Fruit fly (Drosophila melanogaster): Measurements from ENCODE around the gene indra.
A peak's percentile ranks its signal among the peaks of the same experiment; 100 is the strongest.

indra gene

dm6 chr3L:1352065-1352464, 9.9 kb upstream of the indra start (continued):
- no peak for TF ChIP-seq CG10631 (GFP tag; optimal IDR thresholded peaks at IDR 0.05)
- TF ChIP-seq CG6276 (GFP tag; optimal IDR thresholded peaks at IDR 0.05), result no peak
- TF ChIP-seq esn (GFP tag; optimal IDR thresholded peaks at IDR 0.05), result peak; percentile 49
- no peak for TF ChIP-seq fd59A (GFP tag; optimal IDR thresholded peaks at IDR 0.05)
- peak; percentile 24 for TF ChIP-seq OdsH (GFP tag; optimal IDR thresholded peaks at IDR 0.05)
- peak; percentile 83 for TF ChIP-seq Eip78C (GFP tag)
- no peak for TF ChIP-seq Blimp-1 (GFP tag; optimal IDR thresholded peaks at IDR 0.05)
- TF ChIP-seq Sox15 (GFP tag; optimal IDR thresholded peaks at IDR 0.05), result no peak
- TF ChIP-seq Gug (GFP tag; IDR thresholded peaks at IDR 0.05), result no peak
- TF ChIP-seq CG34406 (GFP tag; optimal IDR thresholded peaks at IDR 0.05), result no peak
- TF ChIP-seq CG31627 (GFP tag; optimal IDR thresholded peaks at IDR 0.05), result peak; percentile 43
- no peak for TF ChIP-seq CG32006 (GFP tag; optimal IDR thresholded peaks at IDR 0.05)
- no peak for TF ChIP-seq CG6163 (GFP tag; IDR thresholded peaks at IDR 0.05)
- TF ChIP-seq Ets21C (GFP tag; optimal IDR thresholded peaks at IDR 0.05), result no peak
- TF ChIP-seq CG6854 (GFP tag; optimal IDR thresholded peaks at IDR 0.05), result no peak
- no peak for TF ChIP-seq CG8632 (GFP tag; optimal IDR thresholded peaks at IDR 0.05)
- TF ChIP-seq topi (GFP tag; optimal IDR thresholded peaks at IDR 0.05), result peak; percentile 36

- no peak for TF ChIP-seq CG3919 (GFP tag; optimal IDR thresholded peaks at IDR 0.05)
- no peak for TF ChIP-seq CG6808 (GFP tag; optimal IDR thresholded peaks at IDR 0.05)
Measured at dm6 chr3L:1350924-1351215, 8.7 kb upstream of the indra start, which contains the start of gene CG9166. Gene CG9166 (plus strand): TSS chr3L:1351116.

dm6 chr3L:1349942-1350923, 8.0 kb upstream of the indra start:
- TF ChIP-seq CG6808 (GFP tag; optimal IDR thresholded peaks at IDR 0.05) (no peak), CG11762 (GFP tag; optimal IDR thresholded peaks at IDR 0.05; ENCODE audit: insufficient read depth) (peak; percentile 5), CG11294 (GFP tag; IDR thresholded peaks at IDR 0.05) (no peak), Gug (GFP tag; IDR thresholded peaks at IDR 0.05) (no peak), cyc (GFP tag; optimal IDR thresholded peaks at IDR 0.05) (peak; percentile 40), CG10631 (GFP tag; optimal IDR thresholded peaks at IDR 0.05) (peak; percentile 51), CG4318 (GFP tag; optimal IDR thresholded peaks at IDR 0.05) (no peak), svp (GFP tag) (peak; percentile 73), eg (GFP tag; IDR thresholded peaks at IDR 0.05) (peak; percentile 38; the same call in 1 of the 3 replicates), CG11902 (GFP tag; optimal IDR thresholded peaks at IDR 0.05) (no peak), net (GFP tag; optimal IDR thresholded peaks at IDR 0.05) (peak; percentile 0), CG6854 (GFP tag; optimal IDR thresholded peaks at IDR 0.05) (no peak), CG7368 (GFP tag; optimal IDR thresholded peaks at IDR 0.05) (no peak), CG3919 (GFP tag; optimal IDR thresholded peaks at IDR 0.05) (peak; percentile 34), salr (GFP tag; optimal IDR thresholded peaks at IDR 0.05) (no peak), achi (GFP tag; optimal IDR thresholded peaks at IDR 0.05) (peak; percentile 27), CG3032 (tag; optimal IDR thresholded peaks at IDR 0.05) (peak; percentile 28), CG1621 (tag; optimal IDR thresholded peaks at IDR 0.05) (no peak), dsx (GFP tag; optimal IDR thresholded peaks at IDR 0.05; ENCODE audit: poor library complexity, severe bottlenecking) (no peak), Lpt (GFP tag; optimal IDR thresholded peaks at IDR 0.05) (no peak), Ets96B (tag; optimal IDR thresholded peaks at IDR 0.05) (peak; percentile 32), Blimp-1 (GFP tag; optimal IDR thresholded peaks at IDR 0.05) (no peak), Hr38 (GFP tag; optimal IDR thresholded peaks at IDR 0.05) (no peak), Sox15 (GFP tag; optimal IDR thresholded peaks at IDR 0.05) (peak; percentile 2), CG16779 (tag; optimal IDR thresholded peaks at IDR 0.05) (no peak), CG8319 (GFP tag; optimal IDR thresholded peaks at IDR 0.05) (peak; percentile 5), CG34406 (GFP tag; optimal IDR thresholded peaks at IDR 0.05) (peak; percentile 25), CG6792 (GFP tag; optimal IDR thresholded peaks at IDR 0.05) (peak; percentile 34), CG6276 (GFP tag; optimal IDR thresholded peaks at IDR 0.05) (no peak), topi (GFP tag; optimal IDR thresholded peaks at IDR 0.05) (no peak), Hr39 (GFP tag; optimal IDR thresholded peaks at IDR 0.05) (peak; percentile 47), dac (GFP tag; optimal IDR thresholded peaks at IDR 0.05) (no peak), Sox102F (GFP tag; optimal IDR thresholded peaks at IDR 0.05) (peak; percentile 30), Eip93F (GFP tag; optimal IDR thresholded peaks at IDR 0.05) (peak; percentile 11), CG8119 (GFP tag; IDR thresholded peaks at IDR 0.05) (no peak; the same call in 2 of the 3 replicates), spab (GFP tag; optimal IDR thresholded peaks at IDR 0.05) (no peak), fd59A (GFP tag; optimal IDR thresholded peaks at IDR 0.05) (no peak)

All from whole organism, prepupa.